Worm (Caenorhabditis elegans) whole organism, L3 larva: Measurements from ENCODE around the gene hsp-16.41.

Experiments
- ZK546.5 ChIP-seq: sonication (generic microtip); optimal IDR thresholded peaks from 2 replicates; lab custom pipeline; 2017; ENCODE audit warnings: missing biosample characterization, missing genetic modification characterization
- ama-1 ChIP-seq: fragments of 150-350 bp; optimal IDR thresholded peaks from 2 replicates; lab custom pipeline; 2018
- egl-27 ChIP-seq: sonication (generic microtip); optimal IDR thresholded peaks from 4 replicates; lab custom pipeline; 2017; ENCODE audit warnings: missing biosample characterization, missing genetic modification reagents, missing genetic modification characterization
- pqm-1 ChIP-seq: fragments of 150-350 bp; optimal IDR thresholded peaks from 2 replicates; lab custom pipeline; 2017; ENCODE audit warnings: missing biosample characterization, missing genetic modification characterization, inconsistent platforms
- zag-1 ChIP-seq: fragments of 150-350 bp; optimal IDR thresholded peaks from 2 replicates; lab custom pipeline; 2014; ENCODE audit warnings: missing biosample characterization, missing genetic modification characterization

DNA sequence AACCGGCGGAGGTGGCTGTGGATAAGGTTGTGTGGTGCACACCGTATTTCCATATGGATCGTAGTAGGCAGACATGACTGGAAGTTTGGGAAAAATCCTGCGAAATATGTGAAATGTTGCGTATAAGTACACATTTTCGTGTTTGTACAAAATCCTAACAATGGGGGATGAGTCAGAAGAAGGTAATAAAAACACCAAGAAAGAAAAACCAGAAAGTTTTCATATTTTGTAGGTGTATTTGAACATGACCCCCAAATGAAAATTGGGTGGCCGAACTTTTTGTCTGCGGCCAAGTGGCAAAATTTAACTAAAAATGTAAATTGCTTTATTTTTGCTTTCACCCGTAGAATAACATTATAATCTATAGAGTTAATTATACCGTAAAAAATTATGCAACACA is 6.1 kb downstream of the hsp-16.41 start, which contains the start of gene Y46H3A.4:
- TF ChIP-seq ama-1 (no peak), egl-27 (tag; lab: Kevin White, UChicago) (no peak), pqm-1 (tag; lab: Kevin White, UChicago) (no peak), ZK546.5 (no peak), zag-1 (tag; lab: Kevin White, UChicago) (no peak)
